Worm (Caenorhabditis elegans) whole organism, L2 larva: ENCODE results near the gene vav-1.

ENCODE experiments used
- C34F6.9 ChIP-seq: fragments of 150-350 bp; optimal IDR thresholded peaks from 2 replicates; lab custom pipeline; 2014; ENCODE audit warnings: missing biosample characterization, missing genetic modification characterization
- F13H6.1 ChIP-seq: sonication (generic microtip); optimal IDR thresholded peaks from 2 replicates; lab custom pipeline; 2016; ENCODE audit warnings: missing genetic modification characterization, missing compliant biosample characterization
- R02D3.7 ChIP-seq: fragments of 150-350 bp; optimal IDR thresholded peaks from 2 replicates; lab custom pipeline; 2014; ENCODE audit warnings: missing biosample characterization, missing genetic modification characterization
- ZK546.5 ChIP-seq: sonication (generic microtip); optimal IDR thresholded peaks from 2 replicates; lab custom pipeline; 2017; ENCODE audit warnings: missing biosample characterization, missing genetic modification characterization
- aly-2 ChIP-seq: fragments of 150-350 bp; optimal IDR thresholded peaks from 2 replicates; lab custom pipeline; 2014; ENCODE audit warnings: missing biosample characterization, missing genetic modification characterization
- ama-1 ChIP-seq: fragments of 150-350 bp; optimal IDR thresholded peaks from 2 replicates; lab custom pipeline; 2018; ENCODE audit warnings: inconsistent platforms
- ceh-82 ChIP-seq: fragments of 150-350 bp; optimal IDR thresholded peaks from 2 replicates; lab custom pipeline; 2014; ENCODE audit warnings: missing biosample characterization, missing genetic modification characterization
- crh-2 ChIP-seq: sonication (generic microtip); optimal IDR thresholded peaks from 2 replicates; lab custom pipeline; 2017; ENCODE audit warnings: missing biosample characterization, missing genetic modification characterization
- egl-27 ChIP-seq: sonication (generic microtip); optimal IDR thresholded peaks from 3 replicates; lab custom pipeline; 2017; ENCODE audit warnings: missing biosample characterization, missing genetic modification reagents, missing genetic modification characterization
- elt-1 ChIP-seq: fragments of 150-350 bp; optimal IDR thresholded peaks from 2 replicates; lab custom pipeline; 2014; ENCODE audit warnings: missing biosample characterization, missing genetic modification characterization
- elt-3 ChIP-seq: sonication (generic microtip); optimal IDR thresholded peaks from 2 replicates; lab custom pipeline; 2017; ENCODE audit warnings: missing biosample characterization, missing genetic modification characterization
- fos-1 ChIP-seq: fragments of 150-350 bp; optimal IDR thresholded peaks from 2 replicates; lab custom pipeline; 2014; ENCODE audit warnings: missing biosample characterization, missing genetic modification characterization
- gmeb-1 ChIP-seq: fragments of 150-350 bp; optimal IDR thresholded peaks from 2 replicates; lab custom pipeline; 2014; ENCODE audit warnings: missing biosample characterization, missing genetic modification characterization
- lin-13 ChIP-seq: fragments of 150-350 bp; optimal IDR thresholded peaks from 2 replicates; lab custom pipeline; 2014; ENCODE audit warnings: missing biosample characterization, missing genetic modification reagents, missing genetic modification characterization
- lin-39 ChIP-seq: fragments of 150-350 bp; optimal IDR thresholded peaks from 2 replicates; lab custom pipeline; 2014; ENCODE audit warnings: missing biosample characterization, missing genetic modification reagents, missing genetic modification characterization
- lsy-2 ChIP-seq, 2 experiments: fragments of 150-350 bp in 1 of 2; sonication (generic microtip) in 1 of 2; optimal IDR thresholded peaks; 2 replicates each; lab custom pipeline; 2014 to 2017; ENCODE audit warnings: missing biosample characterization in 2 of 2, missing genetic modification characterization in 2 of 2
- mab-5 ChIP-seq: fragments of 150-350 bp; optimal IDR thresholded peaks from 2 replicates; lab custom pipeline; 2014; ENCODE audit warnings: missing biosample characterization, missing genetic modification characterization
- mbf-1 ChIP-seq: sonication (generic microtip); optimal IDR thresholded peaks from 2 replicates; lab custom pipeline; 2017; ENCODE audit warnings: missing biosample characterization, missing genetic modification characterization
- mdl-1 ChIP-seq, 2 experiments: fragments of 150-350 bp in 1 of 2; sonication (generic microtip) in 1 of 2; optimal IDR thresholded peaks; 2 replicates each; lab custom pipeline; 2017; ENCODE audit warnings: missing biosample characterization in 2 of 2, missing genetic modification characterization in 2 of 2
- nhr-10 ChIP-seq: sonication (generic microtip); optimal IDR thresholded peaks from 2 replicates; lab custom pipeline; 2017; ENCODE audit warnings: missing biosample characterization, missing genetic modification characterization
- nhr-11 ChIP-seq: fragments of 150-350 bp; optimal IDR thresholded peaks from 2 replicates; lab custom pipeline; 2014; ENCODE audit warnings: missing biosample characterization, missing genetic modification characterization
- nhr-21 ChIP-seq: fragments of 150-350 bp; optimal IDR thresholded peaks from 2 replicates; lab custom pipeline; 2014; ENCODE audit warnings: missing biosample characterization, missing genetic modification characterization
- nhr-23 ChIP-seq: fragments of 150-350 bp; optimal IDR thresholded peaks from 2 replicates; lab custom pipeline; 2014; ENCODE audit warnings: missing biosample characterization, missing genetic modification reagents, missing genetic modification characterization
- nhr-237 ChIP-seq: fragments of 150-350 bp; optimal IDR thresholded peaks from 2 replicates; lab custom pipeline; 2014; ENCODE audit warnings: missing biosample characterization, missing genetic modification characterization
- nhr-25 ChIP-seq: fragments of 150-350 bp; sonication (generic microtip); optimal IDR thresholded peaks from 3 replicates; lab custom pipeline; 2014; ENCODE audit warnings: missing biosample characterization, missing genetic modification characterization
- nhr-6 ChIP-seq: fragments of 150-350 bp; optimal IDR thresholded peaks from 2 replicates; lab custom pipeline; 2014; ENCODE audit warnings: missing biosample characterization, missing genetic modification characterization
- peb-1 ChIP-seq: fragments of 150-350 bp; optimal IDR thresholded peaks from 2 replicates; lab custom pipeline; 2014; ENCODE audit warnings: missing biosample characterization, missing genetic modification characterization
- sem-4 ChIP-seq: fragments of 150-350 bp; optimal IDR thresholded peaks from 2 replicates; lab custom pipeline; 2014; ENCODE audit warnings: missing biosample characterization, missing genetic modification reagents, missing genetic modification characterization
- sma-3 ChIP-seq: sonication (generic microtip); optimal IDR thresholded peaks from 2 replicates; lab custom pipeline; 2016; ENCODE audit warnings: missing genetic modification reagents, missing genetic modification characterization, missing compliant biosample characterization
- sma-9 ChIP-seq, 2 experiments: fragments of 150-350 bp in 1 of 2; sonication (generic microtip) in 1 of 2; optimal IDR thresholded peaks; 2 replicates each; lab custom pipeline; 2014 to 2016; ENCODE audit warnings: missing genetic modification characterization in 2 of 2, mild to moderate bottlenecking in 1 of 2, missing biosample characterization in 1 of 2, missing compliant biosample characterization in 1 of 2, missing genetic modification reagents in 1 of 2, moderate library complexity in 1 of 2
- snpc-4 ChIP-seq: fragments of 150-350 bp; optimal IDR thresholded peaks from 2 replicates; lab custom pipeline; 2014; ENCODE audit warnings: missing biosample characterization, missing genetic modification characterization
- unc-39 ChIP-seq: fragments of 150-350 bp; optimal IDR thresholded peaks from 2 replicates; lab custom pipeline; 2014; ENCODE audit warnings: missing biosample characterization, missing genetic modification characterization
- unc-55 ChIP-seq: fragments of 150-350 bp; sonication (generic microtip); optimal IDR thresholded peaks from 3 replicates; lab custom pipeline; 2014; ENCODE audit warnings: missing biosample characterization, missing genetic modification reagents, missing genetic modification characterization
- unc-62 ChIP-seq: fragments of 150-350 bp; optimal IDR thresholded peaks from 2 replicates; lab custom pipeline; 2014; ENCODE audit warnings: missing biosample characterization, missing genetic modification reagents, missing genetic modification characterization
- ztf-1 ChIP-seq: fragments of 200-800 bp; sonication (Bioruptor generic); conservative IDR thresholded peaks from 2 replicates; pipeline ENCODE4 v1.3.6; 2022; ENCODE audit warnings: missing genetic modification characterization, missing compliant biosample characterization
- ztf-11 ChIP-seq: sonication (generic microtip); optimal IDR thresholded peaks from 2 replicates; lab custom pipeline; 2017; ENCODE audit warnings: missing biosample characterization, missing genetic modification characterization
- ztf-4 ChIP-seq: fragments of 150-350 bp; optimal IDR thresholded peaks from 2 replicates; lab custom pipeline; 2014; ENCODE audit warnings: missing biosample characterization, missing genetic modification characterization

Gene vav-1

ce11 chrX:9180823-9181222 lies 51.1 kb downstream of the vav-1 start, which contains the start of gene Y81B9A.4:
Gene Y81B9A.4 (minus strand): TSS chrX:9180923.
- no peak for TF ChIP-seq sma-3 (GFP tag; lab: Kevin White, UChicago)
- TF ChIP-seq R02D3.7 (tag; lab: Kevin White, UChicago) = no peak
- TF ChIP-seq mdl-1 (tag; optimal IDR thresholded peaks at IDR 0.05; lab: Kevin White, UChicago) = no peak
- TF ChIP-seq nhr-237 = no peak
- no peak for TF ChIP-seq gmeb-1 (tag; lab: Kevin White, UChicago)
- TF ChIP-seq ama-1 (lab: Kevin White, UChicago) = no peak
- TF ChIP-seq elt-3 = no peak
- no peak for TF ChIP-seq nhr-25 (tag; lab: Kevin White, UChicago)
- TF ChIP-seq peb-1 = no peak
- no peak for TF ChIP-seq ztf-1
- TF ChIP-seq elt-1 (tag; lab: Kevin White, UChicago) = no peak
- no peak for TF ChIP-seq lsy-2 (tag; optimal IDR thresholded peaks at IDR 0.05; lab: Kevin White, UChicago)
- TF ChIP-seq mbf-1 (tag; lab: Kevin White, UChicago) = no peak
- TF ChIP-seq nhr-6 (tag; lab: Kevin White, UChicago) = no peak
- TF ChIP-seq ztf-11 = no peak
- no peak for TF ChIP-seq crh-2 (tag; lab: Kevin White, UChicago)
- TF ChIP-seq C34F6.9 (tag; lab: Kevin White, UChicago) = no peak
- no peak for TF ChIP-seq unc-39
- TF ChIP-seq ceh-82 (tag; lab: Kevin White, UChicago) = no peak

ce11 chrX:9174409-9174808 lies 57.5 kb downstream of the vav-1 start, which contains the start of gene B0563.8:
Gene B0563.8 (minus strand): TSS chrX:9174509.
- TF ChIP-seq nhr-21 (no peak), mab-5 (tag; lab: Kevin White, UChicago) (no peak), elt-3 (no peak), sma-9 (GFP tag; optimal IDR thresholded peaks at IDR 0.05; lab: Kevin White, UChicago) (no peak), sma-9 (tag; optimal IDR thresholded peaks at IDR 0.05; lab: Kevin White, UChicago) (no peak), nhr-6 (tag; lab: Kevin White, UChicago) (no peak), nhr-11 (tag; lab: Kevin White, UChicago) (no peak), aly-2 (tag; lab: Kevin White, UChicago) (no peak), unc-39 (no peak), ztf-1 (no peak), nhr-25 (tag; lab: Kevin White, UChicago) (no peak), gmeb-1 (tag; lab: Kevin White, UChicago) (no peak), ztf-4 (no peak), peb-1 (no peak), nhr-10 (tag; lab: Kevin White, UChicago) (no peak)

ce11 chrX:9172733-9173132 lies 59.2 kb downstream of the vav-1 start:
- no peak for TF ChIP-seq crh-2 (tag; lab: Kevin White, UChicago)
- no peak for TF ChIP-seq ZK546.5 (tag; lab: Kevin White, UChicago)
- no peak for TF ChIP-seq elt-1 (tag; lab: Kevin White, UChicago)
- TF ChIP-seq sma-9 (GFP tag; optimal IDR thresholded peaks at IDR 0.05; lab: Kevin White, UChicago) = no peak
- TF ChIP-seq sma-9 (tag; optimal IDR thresholded peaks at IDR 0.05; lab: Kevin White, UChicago) = no peak
- TF ChIP-seq R02D3.7 (tag; lab: Kevin White, UChicago) = no peak
- no peak for TF ChIP-seq nhr-23 (tag; lab: Kevin White, UChicago)
- TF ChIP-seq ceh-82 (tag; lab: Kevin White, UChicago) = no peak
- TF ChIP-seq F13H6.1 (tag; lab: Kevin White, UChicago) = no peak
- TF ChIP-seq fos-1 (tag; lab: Kevin White, UChicago) = no peak
- no peak for TF ChIP-seq unc-62
- no peak for TF ChIP-seq nhr-21

- TF ChIP-seq egl-27 (tag; lab: Kevin White, UChicago) (no peak), nhr-237 (no peak), ama-1 (lab: Kevin White, UChicago) (no peak), R02D3.7 (tag; lab: Kevin White, UChicago) (no peak), nhr-11 (tag; lab: Kevin White, UChicago) (no peak)
These were observed 59.7 kb downstream of the vav-1 start, which contains the start of gene B0563.18 for ce11 chrX:9172278-9172677. Gene B0563.18 (plus strand): TSS chrX:9172578.

- TF ChIP-seq peb-1 = no peak
- no peak for TF ChIP-seq lin-13 (GFP tag; lab: Kevin White, UChicago)
- no peak for TF ChIP-seq aly-2 (tag; lab: Kevin White, UChicago)
- TF ChIP-seq sem-4 = no peak
- no peak for TF ChIP-seq lin-39 (tag; lab: Kevin White, UChicago)
- no peak for TF ChIP-seq ZK546.5 (tag; lab: Kevin White, UChicago)
- TF ChIP-seq R02D3.7 (tag; lab: Kevin White, UChicago) = no peak
- no peak for TF ChIP-seq F13H6.1 (tag; lab: Kevin White, UChicago)
- no peak for TF ChIP-seq crh-2 (tag; lab: Kevin White, UChicago)
- no peak for TF ChIP-seq unc-55 (GFP tag; lab: Kevin White, UChicago)
- TF ChIP-seq nhr-25 (tag; lab: Kevin White, UChicago) = no peak
- no peak for TF ChIP-seq snpc-4 (tag; lab: Kevin White, UChicago)
- no peak for TF ChIP-seq ztf-11
These were observed 60.7 kb downstream of the vav-1 start, which contains the start of gene B0563.1 for ce11 chrX:9171241-9171640. Gene B0563.1 (plus strand): TSS chrX:9171541.
